Worm (Caenorhabditis elegans) whole organism, early embryonic: ENCODE data around the gene eyg-1.

Source experiments
- B0310.2 ChIP-seq: sonication (generic microtip); optimal IDR thresholded peaks from 2 replicates; lab custom pipeline; 2016; ENCODE audit warnings: mild to moderate bottlenecking, missing genetic modification characterization, missing compliant biosample characterization
- ama-1 ChIP-seq: fragments of 150-350 bp; optimal IDR thresholded peaks from 2 replicates; lab custom pipeline; 2014
- ceh-13 ChIP-seq: fragments of 200-800 bp; sonication (Bioruptor generic); optimal IDR thresholded peaks from 2 replicates; lab custom pipeline; 2018; ENCODE audit warnings: mild to moderate bottlenecking, missing genetic modification characterization, missing compliant biosample characterization
- scrt-1 ChIP-seq: fragments of 200-800 bp; sonication (Bioruptor generic); IDR thresholded peaks from 2 replicates; pipeline ENCODE4 v1.3.6; 2022; ENCODE audit warnings: missing genetic modification characterization, missing compliant biosample characterization

ce11 chrII:9807519-9807972, 20.2 kb downstream of the eyg-1 start, which contains the start of gene cyp-13A8:
- TF ChIP-seq scrt-1 (no peak), B0310.2 (tag; lab: Kevin White, UChicago) (no peak), ceh-13 (no peak), ama-1 (lab: Kevin White, UChicago) (no peak)
